Worm (Caenorhabditis elegans) whole organism, midembryonic: ENCODE results near the gene srab-25.
A peak's percentile ranks its signal among the peaks of the same experiment; 100 is the strongest.
"Not testable (repeated sequence)": the region's sequence is repeated elsewhere in the genome, so short reads cannot be mapped to it uniquely, and the experiment has no call there.

Experiments
- T22C8.4 ChIP-seq: fragments of 200-800 bp; sonication (Bioruptor generic); IDR thresholded peaks from 2 replicates; pipeline ENCODE4 v1.3.6; 2022; ENCODE audit warnings: missing genetic modification characterization, missing compliant biosample characterization
- cog-1 ChIP-seq: sonication (generic microtip); optimal IDR thresholded peaks from 2 replicates; lab custom pipeline; 2016; ENCODE audit warnings: missing genetic modification characterization, missing compliant biosample characterization
- flt-1 ChIP-seq: fragments of 200-800 bp; sonication (Bioruptor generic); IDR thresholded peaks from 2 replicates; pipeline ENCODE4 v1.3.6; 2022; ENCODE audit warnings: missing genetic modification characterization, missing compliant biosample characterization
- klf-2 ChIP-seq: fragments of 200-800 bp; sonication (Bioruptor generic); conservative IDR thresholded peaks from 2 replicates; pipeline ENCODE4 v1.3.6; 2022; ENCODE audit warnings: missing genetic modification reagents, missing genetic modification characterization, missing compliant biosample characterization
- med-1 ChIP-seq: sonication (generic microtip); optimal IDR thresholded peaks from 2 replicates; lab custom pipeline; 2017; ENCODE audit warnings: missing genetic modification characterization, mild to moderate bottlenecking, missing compliant biosample characterization, antibody characterized with exemption, missing genetic modification reagents; ENCODE audit not compliant: insufficient read depth
- ref-1 ChIP-seq: fragments of 200-800 bp; sonication (Bioruptor generic); conservative IDR thresholded peaks from 2 replicates; pipeline ENCODE4 v1.3.6; 2022; ENCODE audit warnings: missing genetic modification reagents, missing genetic modification characterization, missing compliant biosample characterization
- tab-1 ChIP-seq: fragments of 200-800 bp; sonication (Bioruptor generic); IDR thresholded peaks from 2 replicates; pipeline ENCODE4 v1.3.6; 2022; ENCODE audit warnings: missing genetic modification characterization, missing compliant biosample characterization
- ztf-23 ChIP-seq: fragments of 200-800 bp; sonication (Bioruptor generic); IDR thresholded peaks from 2 replicates; pipeline ENCODE4 v1.3.6; 2022; ENCODE audit warnings: missing genetic modification reagents, missing genetic modification characterization, missing compliant biosample characterization
- ztf-29 ChIP-seq: fragments of 200-800 bp; sonication (Bioruptor generic); IDR thresholded peaks from 2 replicates; pipeline ENCODE4 v1.3.6; 2022; ENCODE audit warnings: missing genetic modification reagents, missing genetic modification characterization, missing compliant biosample characterization

srab-25 gene

DNA sequence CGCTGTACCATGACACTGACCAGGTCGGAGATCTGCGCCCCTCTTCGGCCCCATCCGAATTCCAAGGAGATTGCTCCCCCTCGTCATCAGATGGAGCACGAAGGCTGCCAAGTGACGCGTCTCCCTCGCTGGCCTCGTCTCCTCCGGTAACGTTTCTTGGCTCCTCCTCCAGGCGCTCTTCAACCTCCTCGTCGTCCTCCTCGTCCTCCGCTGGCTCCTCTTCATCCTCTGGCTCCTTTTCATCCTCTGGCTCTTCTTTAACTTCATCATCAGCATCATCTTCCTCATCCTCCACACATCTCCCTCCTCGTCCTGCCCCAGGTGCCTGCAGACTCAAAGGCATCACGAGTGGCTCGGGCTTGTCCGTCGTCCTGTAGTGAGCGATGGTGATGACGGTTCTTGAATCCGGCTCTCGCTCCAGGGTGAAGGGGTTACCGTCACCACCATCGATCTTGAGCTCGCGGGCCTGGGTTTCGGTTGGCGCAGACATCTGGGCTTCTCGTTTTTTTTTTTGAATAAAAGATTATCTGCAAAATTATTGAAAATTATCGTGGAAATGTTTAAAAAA is 41.7 kb downstream of the srab-25 start:
- TF ChIP-seq tab-1 (peak; percentile 59; the same call in 1 of the 2 replicates), ztf-29 (GFP tag; lab: Robert Waterston, UW) (no peak)

DNA sequence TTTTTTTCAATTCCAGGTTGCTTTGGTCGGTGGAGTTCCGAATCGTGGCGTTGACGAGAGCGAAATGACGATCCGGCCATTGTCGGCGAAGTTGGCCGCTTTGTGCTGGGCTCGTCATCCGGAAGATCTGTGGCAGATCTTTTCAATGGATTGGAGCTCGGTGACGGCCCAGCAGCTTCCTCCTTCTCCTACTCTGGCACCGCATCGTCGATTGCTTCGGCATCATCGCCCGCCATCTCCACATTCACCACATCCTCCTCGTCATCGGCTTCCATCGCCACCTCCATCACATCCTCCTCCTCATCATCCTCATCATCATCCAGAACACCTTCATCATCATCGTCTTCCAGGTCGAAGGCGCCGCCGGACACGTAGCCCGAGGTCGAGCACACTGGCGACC is 42.6 kb downstream of the srab-25 start:
- TF ChIP-seq med-1 (GFP tag; lab: Kevin White, UChicago) (no peak), ztf-29 (GFP tag; lab: Robert Waterston, UW) (no peak), ztf-23 (GFP tag; lab: Robert Waterston, UW) (no peak), klf-2 (GFP tag; lab: Robert Waterston, UW) (no peak), T22C8.4 (GFP tag; lab: Robert Waterston, UW) (no peak), tab-1 (no peak), flt-1 (GFP tag; lab: Robert Waterston, UW) (no peak), ref-1 (GFP tag; lab: Robert Waterston, UW) (no peak), cog-1 (tag; lab: Kevin White, UChicago) (no peak)

DNA sequence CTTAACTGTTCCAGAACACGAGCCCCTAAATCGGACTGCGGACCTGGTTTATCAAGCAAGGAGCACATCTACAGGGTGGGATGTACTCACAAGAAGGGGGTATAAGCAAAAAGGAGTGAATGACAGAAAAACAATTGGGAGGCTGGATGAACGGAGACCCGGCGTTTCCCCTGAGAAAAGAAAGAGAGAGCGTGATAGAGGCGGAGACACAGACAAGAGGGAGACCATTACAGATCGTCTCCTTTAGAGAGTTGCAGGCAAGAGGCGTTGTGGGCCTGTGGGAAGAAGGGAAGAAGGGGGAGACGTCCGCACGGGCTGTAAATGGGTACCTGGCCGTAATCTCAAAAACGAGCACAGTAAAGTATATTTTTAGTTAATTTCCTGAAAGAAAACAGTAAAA is 47.1 kb downstream of the srab-25 start, which contains the start of gene Y46H3C.7:
Gene Y46H3C.7, minus strand, starts transcription at position 147 of the 400 bp plus-strand sequence.
- not testable (repeated sequence) for TF ChIP-seq cog-1 (tag; lab: Kevin White, UChicago); ztf-29 (GFP tag; lab: Robert Waterston, UW); ztf-23 (GFP tag; lab: Robert Waterston, UW)

DNA sequence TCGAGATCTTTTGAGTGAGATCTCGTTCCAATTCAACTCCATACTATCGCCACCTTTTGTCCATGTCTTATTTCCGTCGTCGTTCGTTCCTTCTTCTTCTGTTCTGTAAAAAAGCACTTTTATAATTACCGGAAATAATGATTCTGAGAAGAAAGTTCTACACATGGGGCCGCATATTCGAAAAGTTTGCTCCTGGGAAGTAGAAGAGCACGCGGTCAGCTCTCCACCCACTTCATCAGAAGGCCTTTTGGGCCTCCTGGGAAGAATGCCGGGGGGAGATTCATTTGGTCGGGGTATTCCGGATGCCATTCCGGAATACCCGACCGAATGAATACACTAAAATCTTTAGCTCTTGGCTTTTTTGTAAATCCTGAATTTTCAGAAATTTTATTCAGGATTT is 48.5 kb downstream of the srab-25 start, which contains the start of gene Y46H3C.5:
Gene Y46H3C.5, minus strand, starts transcription at position 2 of the 400 bp plus-strand sequence.
- TF ChIP-seq ztf-29 (GFP tag; lab: Robert Waterston, UW); med-1 (GFP tag; lab: Kevin White, UChicago); klf-2 (GFP tag; lab: Robert Waterston, UW): not testable (repeated sequence)
